Worm (Caenorhabditis elegans) whole organism, young adult: ENCODE data around the gene T22C8.3.

Source experiments
- F39B2.1 ChIP-seq: fragments of 200-800 bp; sonication (Bioruptor generic); IDR thresholded peaks from 2 replicates; pipeline ENCODE4 v1.3.6; 2022; ENCODE audit warnings: missing genetic modification reagents, missing genetic modification characterization, missing compliant biosample characterization
- Y56A3A.18 ChIP-seq: fragments of 200-800 bp; sonication (Bioruptor generic); IDR thresholded peaks from 2 replicates; pipeline ENCODE4 v1.3.6; 2022; ENCODE audit warnings: missing genetic modification reagents, missing genetic modification characterization, missing compliant biosample characterization
- ceh-79 ChIP-seq: sonication (generic microtip); optimal IDR thresholded peaks from 2 replicates; lab custom pipeline; 2017; ENCODE audit warnings: mild to moderate bottlenecking, missing genetic modification characterization, missing compliant biosample characterization
- madf-3 ChIP-seq: fragments of 200-800 bp; sonication (Bioruptor generic); IDR thresholded peaks from 2 replicates; pipeline ENCODE4 v1.3.6; 2022; ENCODE audit warnings: missing genetic modification reagents, missing genetic modification characterization, missing compliant biosample characterization
- sea-2 ChIP-seq: fragments of 200-800 bp; sonication (Bioruptor generic); IDR thresholded peaks from 2 replicates; pipeline ENCODE4 v1.3.6; 2022; ENCODE audit warnings: missing genetic modification characterization, missing compliant biosample characterization

DNA sequence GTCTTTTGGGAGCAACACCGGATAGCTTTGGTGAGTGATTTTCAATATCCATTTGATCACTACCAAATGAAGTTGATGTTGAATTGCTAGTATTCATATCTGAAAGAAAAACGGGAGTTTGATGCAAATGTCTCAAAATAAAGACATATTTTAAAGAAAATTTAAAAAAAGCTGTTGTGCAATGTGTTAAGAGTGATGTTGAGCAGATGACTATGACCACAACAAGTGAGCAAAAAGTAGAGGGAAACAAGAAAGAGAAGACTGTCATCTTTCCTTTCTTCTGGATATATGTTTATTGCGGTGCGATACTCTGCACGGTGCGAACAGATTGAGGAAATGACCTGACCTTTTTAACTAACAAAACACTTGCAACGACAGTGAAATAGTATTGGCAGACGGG, 1.6 kb upstream of the T22C8.3 start, which contains the start of gene T22C8.4:
- no peak for TF ChIP-seq F39B2.1
- TF ChIP-seq madf-3: no peak
- no peak for TF ChIP-seq sea-2
- no peak for TF ChIP-seq Y56A3A.18 (GFP tag; lab: Robert Waterston, UW)
- no peak for TF ChIP-seq ceh-79 (tag; lab: Kevin White, UChicago)
